Worm (Caenorhabditis elegans) whole organism, L4 larva: ENCODE measurements around the gene brf-1.

Experiments used
- dmd-9 ChIP-seq: fragments of 200-800 bp; sonication (Bioruptor generic); IDR thresholded peaks from 2 replicates; pipeline ENCODE4 v1.3.6; 2022; ENCODE audit warnings: missing genetic modification reagents, missing genetic modification characterization, missing compliant biosample characterization
- dpl-1 ChIP-seq: fragments of 150-350 bp; optimal IDR thresholded peaks from 2 replicates; lab custom pipeline; 2014; ENCODE audit warnings: missing biosample characterization, missing genetic modification reagents, missing genetic modification characterization
- hlh-11 ChIP-seq: fragments of 200-800 bp; sonication (Bioruptor generic); optimal IDR thresholded peaks from 2 replicates; lab custom pipeline; 2018; ENCODE audit warnings: mild to moderate bottlenecking, missing genetic modification characterization, missing compliant biosample characterization
- lin-15B ChIP-seq: fragments of 150-350 bp; sonication (generic microtip); optimal IDR thresholded peaks from 3 replicates; lab custom pipeline; 2014; ENCODE audit warnings: missing biosample characterization, missing genetic modification characterization
- lin-39 ChIP-seq: fragments of 150-350 bp; optimal IDR thresholded peaks from 2 replicates; lab custom pipeline; 2014; ENCODE audit warnings: missing biosample characterization, missing genetic modification reagents, missing genetic modification characterization
- nhr-11 ChIP-seq: fragments of 150-350 bp; optimal IDR thresholded peaks from 2 replicates; lab custom pipeline; 2014; ENCODE audit warnings: missing biosample characterization, missing genetic modification characterization
- nhr-6 ChIP-seq: fragments of 150-350 bp; optimal IDR thresholded peaks from 2 replicates; lab custom pipeline; 2014; ENCODE audit warnings: missing biosample characterization, missing genetic modification characterization
- nhr-76 ChIP-seq: fragments of 150-350 bp; optimal IDR thresholded peaks from 2 replicates; lab custom pipeline; 2014; ENCODE audit warnings: missing biosample characterization, missing genetic modification characterization

DNA sequence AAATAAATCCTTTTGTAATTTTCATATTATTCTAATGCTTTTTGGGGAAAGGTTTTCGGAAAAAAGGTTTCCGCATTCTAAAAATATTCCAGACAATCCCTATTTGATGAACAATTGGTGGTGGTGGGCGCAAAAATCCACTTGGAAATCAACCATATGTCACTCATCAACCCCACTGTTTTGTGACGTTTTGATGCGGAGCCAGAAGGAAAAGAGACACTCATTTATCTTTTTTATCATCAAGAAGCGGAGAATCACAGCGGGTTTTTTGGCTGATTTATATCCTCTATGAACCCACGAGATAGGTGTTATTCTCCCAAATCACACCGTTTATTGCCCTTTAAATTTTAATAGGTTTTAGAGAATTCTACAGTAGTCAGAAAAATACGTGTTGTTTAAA is 51.5 kb downstream of the brf-1 start:
- TF ChIP-seq nhr-11 (tag; lab: Kevin White, UChicago) (no peak), nhr-76 (tag; lab: Kevin White, UChicago) (no peak), lin-39 (tag; lab: Kevin White, UChicago) (no peak), dmd-9 (GFP tag; lab: Robert Waterston, UW) (no peak), nhr-6 (tag; lab: Kevin White, UChicago) (no peak), lin-15B (no peak), dpl-1 (GFP tag; lab: Kevin White, UChicago) (no peak), hlh-11 (no peak)
